Fruit fly (Drosophila melanogaster) whole organism, wandering third instar larva: ENCODE measurements around the gene CG3517.
A peak's percentile ranks its signal among the peaks of the same experiment; 100 is the strongest.

ENCODE experiments used
- Abd-B ChIP-seq: fragments of >200 bp; optimal IDR thresholded peaks from 2 replicates; lab custom pipeline; 2017; ENCODE audit warnings: missing biosample characterization, missing genetic modification characterization
- CG32264 ChIP-seq: fragments of 200-800 bp; sonication (Bioruptor generic); optimal IDR thresholded peaks from 2 replicates; lab custom pipeline; 2016; ENCODE audit warnings: missing biosample characterization, missing genetic modification characterization
- CG9705 ChIP-seq: fragments of 200-800 bp; sonication (Bioruptor generic); optimal IDR thresholded peaks from 2 replicates; lab custom pipeline; 2018; ENCODE audit warnings: missing biosample characterization, mild to moderate bottlenecking, missing genetic modification characterization
- CrebA ChIP-seq: fragments of 200-800 bp; sonication (Bioruptor generic); optimal IDR thresholded peaks from 2 replicates; lab custom pipeline; 2016; ENCODE audit warnings: missing biosample characterization, mild to moderate bottlenecking, missing genetic modification characterization, borderline replicate concordance
- Dfd ChIP-seq: fragments of >200 bp; optimal IDR thresholded peaks from 2 replicates; lab custom pipeline; 2017; ENCODE audit warnings: missing biosample characterization, missing genetic modification characterization
- Dif ChIP-seq: fragments of 200-275, 200-300 bp; sonication (Bioruptor generic); optimal IDR thresholded peaks from 2 replicates; lab custom pipeline; 2018; ENCODE audit warnings: missing biosample characterization, missing genetic modification characterization; ENCODE audit not compliant: partially characterized antibody
- GATAd ChIP-seq: sonication (Bioruptor generic); optimal IDR thresholded peaks from 2 replicates; lab custom pipeline; 2016; ENCODE audit warnings: missing biosample characterization, missing genetic modification characterization
- HLH106 ChIP-seq: fragments of 200-800 bp; optimal IDR thresholded peaks from 3 replicates; lab custom pipeline; 2019; ENCODE audit warnings: missing biosample characterization, mild to moderate bottlenecking, missing genetic modification characterization, moderate library complexity
- Hnf4 ChIP-seq: fragments of 200-800 bp; sonication (Bioruptor generic); optimal IDR thresholded peaks from 2 replicates; lab custom pipeline; 2016; ENCODE audit warnings: missing biosample characterization, mild to moderate bottlenecking, missing genetic modification characterization
- Hr78 ChIP-seq: fragments of >200 bp; optimal IDR thresholded peaks from 2 replicates; lab custom pipeline; 2017; ENCODE audit warnings: missing biosample characterization, missing genetic modification characterization
- Hr83 ChIP-seq: fragments of 200-300 bp; sonication (Bioruptor generic); optimal IDR thresholded peaks from 2 replicates; lab custom pipeline; 2016; ENCODE audit warnings: missing biosample characterization, mild to moderate bottlenecking, missing genetic modification characterization, moderate library complexity; ENCODE audit not compliant: poor library complexity, severe bottlenecking
- Jra ChIP-seq: sonication (Bioruptor generic); optimal IDR thresholded peaks from 2 replicates; lab custom pipeline; 2016; ENCODE audit warnings: missing biosample characterization, missing genetic modification characterization
- Myc ChIP-seq: fragments of >200 bp; optimal IDR thresholded peaks from 2 replicates; lab custom pipeline; 2017
- N ChIP-seq: fragments of >200 bp; optimal IDR thresholded peaks from 2 replicates; lab custom pipeline; 2018; ENCODE audit warnings: missing biosample characterization, missing external identifiers, missing genetic modification characterization
- OdsH ChIP-seq: fragments of 200-800 bp; sonication (Bioruptor generic); optimal IDR thresholded peaks from 2 replicates; lab custom pipeline; 2016; ENCODE audit warnings: missing biosample characterization, mild to moderate bottlenecking, missing genetic modification characterization
- Rel ChIP-seq, 2 experiments: fragments of 200-800 bp; sonication (Bioruptor generic) in 1 of 2; optimal IDR thresholded peaks; 2 replicates in 1 of 2; 3 replicates in 1 of 2; lab custom pipeline; 2016 to 2019; ENCODE audit warnings: mild to moderate bottlenecking in 2 of 2, missing biosample characterization in 2 of 2, missing genetic modification characterization in 2 of 2, moderate library complexity in 1 of 2
- Sp1 ChIP-seq: fragments of 200-800 bp; sonication (Bioruptor generic); optimal IDR thresholded peaks from 3 replicates; lab custom pipeline; 2019; ENCODE audit warnings: missing biosample characterization, mild to moderate bottlenecking, missing genetic modification characterization, moderate library complexity
- br ChIP-seq: fragments of 200-800 bp; sonication (Bioruptor generic); optimal IDR thresholded peaks from 2 replicates; lab custom pipeline; 2016; ENCODE audit warnings: missing biosample characterization, missing genetic modification characterization
- dl ChIP-seq, 2 experiments: fragments of 175-275, 200-275 bp in 1 of 2; fragments of 200-275 bp in 1 of 2; sonication (Bioruptor generic); optimal IDR thresholded peaks; lab custom pipeline; 2018; ENCODE audit warnings: mild to moderate bottlenecking in 2 of 2, missing biosample characterization in 2 of 2, missing genetic modification characterization in 2 of 2, moderate library complexity in 2 of 2; ENCODE audit not compliant: partially characterized antibody in 2 of 2, insufficient read depth in 1 of 2
- dmrt93B ChIP-seq: fragments of 200-800 bp; sonication (Bioruptor generic); optimal IDR thresholded peaks from 2 replicates; lab custom pipeline; 2018; ENCODE audit warnings: missing biosample characterization, mild to moderate bottlenecking, missing genetic modification characterization
- dsf ChIP-seq: sonication (Bioruptor generic); optimal IDR thresholded peaks from 2 replicates; lab custom pipeline; 2016; ENCODE audit warnings: missing biosample characterization, missing genetic modification characterization, borderline replicate concordance
- ey ChIP-seq: fragments of 200-800 bp; sonication (Bioruptor generic); optimal IDR thresholded peaks from 2 replicates; lab custom pipeline; 2016; ENCODE audit warnings: missing biosample characterization, missing genetic modification characterization
- foxo ChIP-seq, 2 experiments: fragments of 200-800 bp; sonication (Bioruptor generic); optimal IDR thresholded peaks; 2 replicates in 1 of 2; 3 replicates in 1 of 2; lab custom pipeline; 2016 to 2017; ENCODE audit warnings: missing biosample characterization in 2 of 2, missing genetic modification characterization in 2 of 2
- fru ChIP-seq: fragments of 200-800 bp; sonication (Bioruptor generic); optimal IDR thresholded peaks from 3 replicates; lab custom pipeline; 2016; ENCODE audit warnings: missing biosample characterization, mild to moderate bottlenecking, missing genetic modification characterization
- h ChIP-seq: fragments of 200-800 bp; sonication (Bioruptor generic); optimal IDR thresholded peaks from 3 replicates; lab custom pipeline; 2016; ENCODE audit warnings: missing biosample characterization, mild to moderate bottlenecking, missing genetic modification characterization
- lola ChIP-seq: fragments of >200 bp; optimal IDR thresholded peaks from 2 replicates; lab custom pipeline; 2017; ENCODE audit warnings: missing biosample characterization, missing genetic modification characterization
- pan ChIP-seq: fragments of >200 bp; optimal IDR thresholded peaks from 2 replicates; lab custom pipeline; 2017
- psq ChIP-seq: fragments of 200-800 bp; sonication (Bioruptor generic); optimal IDR thresholded peaks from 3 replicates; lab custom pipeline; 2017; ENCODE audit warnings: missing biosample characterization, mild to moderate bottlenecking, missing genetic modification characterization, moderate library complexity
- rgr ChIP-seq: fragments of 200-800 bp; sonication (Bioruptor generic); optimal IDR thresholded peaks from 3 replicates; lab custom pipeline; 2016; ENCODE audit warnings: missing biosample characterization, mild to moderate bottlenecking, missing genetic modification characterization
- sage ChIP-seq: fragments of 200-800 bp; sonication (Bioruptor generic); optimal IDR thresholded peaks from 2 replicates; lab custom pipeline; 2016; ENCODE audit warnings: missing biosample characterization, mild to moderate bottlenecking, missing genetic modification characterization
- sv ChIP-seq: fragments of 200-800 bp; sonication (Bioruptor generic); optimal IDR thresholded peaks from 3 replicates; lab custom pipeline; 2016; ENCODE audit warnings: missing biosample characterization, missing genetic modification characterization
- tai ChIP-seq: sonication (Bioruptor generic); optimal IDR thresholded peaks from 2 replicates; lab custom pipeline; 2016; ENCODE audit warnings: missing biosample characterization, missing genetic modification characterization
- usp ChIP-seq: fragments of >200 bp; optimal IDR thresholded peaks from 2 replicates; lab custom pipeline; 2017; ENCODE audit warnings: missing biosample characterization, missing genetic modification characterization
- woc ChIP-seq: sonication (Bioruptor generic); optimal IDR thresholded peaks from 2 replicates; lab custom pipeline; 2016; ENCODE audit warnings: missing biosample characterization, mild to moderate bottlenecking, missing genetic modification characterization

The CG3517 gene

DNA sequence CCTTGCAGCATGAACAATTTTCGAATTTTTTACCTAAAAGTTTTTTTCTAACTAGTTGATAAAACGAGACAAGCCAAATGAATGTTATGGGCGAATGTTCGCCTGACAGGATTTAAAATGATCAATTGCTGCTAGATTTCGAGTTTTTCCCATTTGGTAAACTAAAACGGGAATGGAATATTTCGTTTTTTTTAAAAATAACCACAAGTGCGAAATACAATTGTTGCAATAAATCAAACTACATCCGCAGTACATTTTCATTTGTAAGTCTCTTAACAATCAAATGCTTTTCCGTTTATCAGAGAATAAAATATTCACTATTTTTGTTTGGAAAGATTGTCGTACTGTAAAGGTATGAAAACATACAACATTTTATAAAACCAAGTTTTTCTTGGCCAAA lies at the start of gene CG3517:
Gene CG3517 (minus strand): TSS at position 101 of the 400 bp plus-strand sequence.
- TF ChIP-seq h (GFP tag; lab: Kevin White, UChicago) (no peak), HLH106 (tag; lab: Kevin White, UChicago) (no peak), dl (GFP tag; optimal IDR thresholded peaks at IDR 0.05; lab: Kevin White, UChicago; ENCODE audit: insufficient read depth in 1 of 2, partially characterized antibody in 2 of 2) (no peak), woc (GFP tag; lab: Kevin White, UChicago) (no peak), tai (no peak), Hnf4 (GFP tag; lab: Kevin White, UChicago) (no peak), CG9705 (GFP tag; lab: Kevin White, UChicago) (no peak), ey (GFP tag; lab: Kevin White, UChicago) (no peak), Dif (GFP tag; lab: Kevin White, UChicago) (no peak)
- TF ChIP-seq, all 38 proteins: peak for 0

dm6 chr3R:19474128-19474527 lies 49.1 kb upstream of the CG3517 start:
- no peak for TF ChIP-seq N
- TF ChIP-seq woc (GFP tag; lab: Kevin White, UChicago) = no peak
- no peak for TF ChIP-seq CG9705 (GFP tag; lab: Kevin White, UChicago)
- TF ChIP-seq Hr78 = no peak
- TF ChIP-seq pan = no peak
- no peak for TF ChIP-seq sage
- TF ChIP-seq CG32264 (GFP tag; lab: Kevin White, UChicago) = no peak

dm6 chr3R:19472218-19472617 lies 47.2 kb upstream of the CG3517 start:
- no peak for TF ChIP-seq Myc (lab: Kevin White, UChicago)
- TF ChIP-seq tai = no peak
- no peak for TF ChIP-seq Jra
- TF ChIP-seq Rel (GFP tag; optimal IDR thresholded peaks at IDR 0.05; lab: Kevin White, UChicago) = no peak
- TF ChIP-seq Rel (tag; optimal IDR thresholded peaks at IDR 0.05; lab: Kevin White, UChicago) = no peak
- no peak for TF ChIP-seq Dif (GFP tag; lab: Kevin White, UChicago)
- no peak for TF ChIP-seq OdsH (GFP tag; lab: Kevin White, UChicago)
- no peak for TF ChIP-seq sage
- TF ChIP-seq lola = no peak
- TF ChIP-seq CrebA = no peak
- no peak for TF ChIP-seq Hr78
- no peak for TF ChIP-seq sv (GFP tag; lab: Kevin White, UChicago)
- TF ChIP-seq rgr = no peak
- no peak for TF ChIP-seq br (GFP tag; lab: Kevin White, UChicago)
- no peak for TF ChIP-seq CG32264 (GFP tag; lab: Kevin White, UChicago)
- TF ChIP-seq Sp1 (GFP tag; lab: Kevin White, UChicago) = no peak
- no peak for TF ChIP-seq foxo (GFP tag; optimal IDR thresholded peaks at IDR 0.05; lab: Kevin White, UChicago)
- TF ChIP-seq Dfd = no peak

DNA sequence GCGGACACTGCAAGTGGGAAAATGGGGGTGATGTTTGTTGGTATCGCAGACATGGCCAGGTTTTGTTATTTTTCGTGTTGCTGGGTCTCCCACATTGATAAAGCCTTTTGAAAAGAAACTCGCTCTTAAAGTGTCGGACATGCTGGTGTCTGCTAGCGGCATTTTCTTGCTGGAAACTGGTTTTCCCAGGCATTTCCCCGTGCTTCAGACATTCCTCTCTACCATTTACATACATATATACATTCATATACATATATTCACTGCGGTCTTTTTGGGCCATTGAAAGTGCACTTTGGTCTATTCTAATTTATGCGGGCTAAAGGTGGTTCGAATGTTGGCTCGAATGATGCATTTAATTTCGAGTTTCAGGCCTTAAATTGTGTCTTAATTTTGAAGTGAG lies 45.6 kb upstream of the CG3517 start:
- no peak for TF ChIP-seq sage
- no peak for TF ChIP-seq CrebA
- TF ChIP-seq Dfd = no peak

- TF ChIP-seq OdsH (GFP tag; lab: Kevin White, UChicago) (no peak), Jra (no peak), sage (no peak), pan (no peak), dl (GFP tag; optimal IDR thresholded peaks at IDR 0.05; lab: Kevin White, UChicago; ENCODE audit: insufficient read depth in 1 of 2, partially characterized antibody in 2 of 2) (no peak), Abd-B (GFP tag; lab: Kevin White, UChicago) (no peak), Hr83 (GFP tag; lab: Kevin White, UChicago) (no peak), Myc (lab: Kevin White, UChicago) (no peak), h (GFP tag; lab: Kevin White, UChicago) (no peak), CG9705 (GFP tag; lab: Kevin White, UChicago) (no peak)
Observed at dm6 chr3R:19467464-19467863, 42.5 kb upstream of the CG3517 start.

dm6 chr3R:19465286-19465685 lies 40.3 kb upstream of the CG3517 start:
- peak; percentile 40 for TF ChIP-seq h (GFP tag; lab: Kevin White, UChicago)
- TF ChIP-seq N = no peak
- TF ChIP-seq usp (GFP tag; lab: Kevin White, UChicago) = no peak
- peak; percentile 21 for TF ChIP-seq Sp1 (GFP tag; lab: Kevin White, UChicago)
- TF ChIP-seq Dif (GFP tag; lab: Kevin White, UChicago) = no peak
- TF ChIP-seq Jra = no peak
- TF ChIP-seq psq (GFP tag; lab: Kevin White, UChicago) = peak; percentile 21
- no peak for TF ChIP-seq Rel (GFP tag; optimal IDR thresholded peaks at IDR 0.05; lab: Kevin White, UChicago)
- no peak for TF ChIP-seq Rel (tag; optimal IDR thresholded peaks at IDR 0.05; lab: Kevin White, UChicago)
- no peak for TF ChIP-seq Hr83 (GFP tag; lab: Kevin White, UChicago)
- TF ChIP-seq CG32264 (GFP tag; lab: Kevin White, UChicago) = no peak
- no peak for TF ChIP-seq tai
- peak; percentile 0 for TF ChIP-seq dmrt93B
- TF ChIP-seq Abd-B (GFP tag; lab: Kevin White, UChicago) = no peak
- TF ChIP-seq GATAd = no peak
- TF ChIP-seq foxo (GFP tag; optimal IDR thresholded peaks at IDR 0.05; lab: Kevin White, UChicago) = peak in 1 of 2 experiments; percentile 53
- peak; percentile 37 for TF ChIP-seq fru (GFP tag; lab: Kevin White, UChicago)
- TF ChIP-seq Hnf4 (GFP tag; lab: Kevin White, UChicago) = no peak
- no peak for TF ChIP-seq Dfd
- TF ChIP-seq dsf (GFP tag; lab: Kevin White, UChicago) = no peak
- TF ChIP-seq Hr78 = no peak
- no peak for TF ChIP-seq Myc (lab: Kevin White, UChicago)
- no peak for TF ChIP-seq CG9705 (GFP tag; lab: Kevin White, UChicago)
- no peak for TF ChIP-seq br (GFP tag; lab: Kevin White, UChicago)
- TF ChIP-seq sage = no peak
- no peak for TF ChIP-seq dl (GFP tag; optimal IDR thresholded peaks at IDR 0.05; lab: Kevin White, UChicago; ENCODE audit: insufficient read depth in 1 of 2, partially characterized antibody in 2 of 2)
- no peak for TF ChIP-seq ey (GFP tag; lab: Kevin White, UChicago)
- TF ChIP-seq CrebA = no peak
- TF ChIP-seq HLH106 (tag; lab: Kevin White, UChicago) = peak; percentile 53
- TF ChIP-seq lola = no peak
- TF ChIP-seq OdsH (GFP tag; lab: Kevin White, UChicago) = peak; percentile 22
